Fruit fly (Drosophila melanogaster): ENCODE measurements around the gene CG17329.

Gene CG17329

dm6 chr2L:16315027-16315426, 23.9 kb downstream of the CG17329 start:
- no peak for TF ChIP-seq lola (GFP tag; optimal IDR thresholded peaks at IDR 0.05)
- TF ChIP-seq brk (GFP tag; optimal IDR thresholded peaks at IDR 0.05): no peak
- TF ChIP-seq CrebA (GFP tag; optimal IDR thresholded peaks at IDR 0.05; ENCODE audit: borderline replicate concordance): no peak
- peak in 1 of 2 experiments; percentile 23 for TF ChIP-seq foxo (GFP tag; optimal IDR thresholded peaks at IDR 0.05)
- peak; percentile 31 for TF ChIP-seq h (GFP tag; optimal IDR thresholded peaks at IDR 0.05)
- TF ChIP-seq psq (GFP tag; optimal IDR thresholded peaks at IDR 0.05): no peak
- TF ChIP-seq Sp1 (GFP tag; optimal IDR thresholded peaks at IDR 0.05): peak; percentile 28
- peak; percentile 18 for TF ChIP-seq CG9705 (GFP tag; optimal IDR thresholded peaks at IDR 0.05)
- TF ChIP-seq dl (GFP tag; optimal IDR thresholded peaks at IDR 0.05; ENCODE audit: insufficient read depth in 1 of 2, partially characterized antibody in 2 of 2): peak; percentile 66 to 86
- peak; percentile 0 for TF ChIP-seq woc (GFP tag; optimal IDR thresholded peaks at IDR 0.05)
- TF ChIP-seq Rel (GFP tag; optimal IDR thresholded peaks at IDR 0.05): no peak
- peak; percentile 95 for TF ChIP-seq Rel (tag; optimal IDR thresholded peaks at IDR 0.05)
- peak; percentile 68 for TF ChIP-seq fru (GFP tag; optimal IDR thresholded peaks at IDR 0.05)
- TF ChIP-seq sage (GFP tag; optimal IDR thresholded peaks at IDR 0.05): peak; percentile 29

DNA sequence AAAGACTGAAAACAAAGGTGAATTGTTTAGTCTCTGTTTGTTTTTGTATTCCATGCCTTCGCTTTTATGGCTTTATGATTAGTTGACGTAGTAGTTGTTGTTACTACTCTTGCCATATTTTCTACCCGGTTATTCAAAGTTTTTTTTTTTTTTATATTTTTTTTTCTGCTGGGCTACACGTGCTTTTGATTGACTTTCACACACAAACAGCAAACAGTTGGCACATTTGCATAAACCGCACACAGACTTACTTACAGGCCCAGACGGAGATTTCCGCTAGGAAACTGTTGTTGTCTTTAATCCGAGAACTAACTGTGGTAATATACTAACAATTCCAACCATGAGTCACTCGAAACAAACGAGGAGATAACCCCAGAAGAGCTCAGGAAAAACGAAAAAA, 24.8 kb downstream of the CG17329 start:
- TF ChIP-seq usp (GFP tag; optimal IDR thresholded peaks at IDR 0.05): no peak
- TF ChIP-seq Myc (optimal IDR thresholded peaks at IDR 0.05): no peak
- no peak for TF ChIP-seq Abd-B (GFP tag; optimal IDR thresholded peaks at IDR 0.05)
- TF ChIP-seq h (GFP tag; optimal IDR thresholded peaks at IDR 0.05): no peak
- TF ChIP-seq Dfd (GFP tag; optimal IDR thresholded peaks at IDR 0.05): no peak
- no peak for TF ChIP-seq CrebA (GFP tag; optimal IDR thresholded peaks at IDR 0.05; ENCODE audit: borderline replicate concordance)
- no peak for TF ChIP-seq dsf (GFP tag; optimal IDR thresholded peaks at IDR 0.05; ENCODE audit: borderline replicate concordance)
- TF ChIP-seq OdsH (GFP tag; optimal IDR thresholded peaks at IDR 0.05): no peak
- no peak for TF ChIP-seq jim (GFP tag; optimal IDR thresholded peaks at IDR 0.05)
- TF ChIP-seq Dif (GFP tag; optimal IDR thresholded peaks at IDR 0.05; ENCODE audit: partially characterized antibody): no peak
- no peak for TF ChIP-seq Hnf4 (GFP tag; optimal IDR thresholded peaks at IDR 0.05)
- no peak for TF ChIP-seq Jra (GFP tag; optimal IDR thresholded peaks at IDR 0.05)
- no peak for TF ChIP-seq lola (GFP tag; optimal IDR thresholded peaks at IDR 0.05)
- no peak for TF ChIP-seq ey (GFP tag; optimal IDR thresholded peaks at IDR 0.05)
- no peak for TF ChIP-seq foxo (GFP tag; optimal IDR thresholded peaks at IDR 0.05)
- no peak for TF ChIP-seq rgr (GFP tag; optimal IDR thresholded peaks at IDR 0.05)

dm6 chr2L:16316410-16316809, 25.3 kb downstream of the CG17329 start:
- no peak for TF ChIP-seq Rel (GFP tag; optimal IDR thresholded peaks at IDR 0.05)
- peak; percentile 27 for TF ChIP-seq Rel (tag; optimal IDR thresholded peaks at IDR 0.05)
- no peak for TF ChIP-seq Abd-B (GFP tag; optimal IDR thresholded peaks at IDR 0.05)

- no peak for TF ChIP-seq Rel (GFP tag; optimal IDR thresholded peaks at IDR 0.05)
- TF ChIP-seq Rel (tag; optimal IDR thresholded peaks at IDR 0.05): no peak
- no peak for TF ChIP-seq rgr (GFP tag; optimal IDR thresholded peaks at IDR 0.05)
- no peak for TF ChIP-seq jim (GFP tag; optimal IDR thresholded peaks at IDR 0.05)
- no peak for TF ChIP-seq brk (GFP tag; optimal IDR thresholded peaks at IDR 0.05)
- TF ChIP-seq Hnf4 (GFP tag; optimal IDR thresholded peaks at IDR 0.05): no peak
- TF ChIP-seq Sp1 (GFP tag; optimal IDR thresholded peaks at IDR 0.05): no peak
- TF ChIP-seq N (GFP tag; optimal IDR thresholded peaks at IDR 0.05): no peak
- TF ChIP-seq pan (optimal IDR thresholded peaks at IDR 0.05): no peak
- TF ChIP-seq HLH106 (tag; optimal IDR thresholded peaks at IDR 0.05): no peak
- no peak for TF ChIP-seq sage (GFP tag; optimal IDR thresholded peaks at IDR 0.05)
- no peak for TF ChIP-seq Hr83 (GFP tag; optimal IDR thresholded peaks at IDR 0.05; ENCODE audit: poor library complexity, severe bottlenecking)
- TF ChIP-seq Myc (optimal IDR thresholded peaks at IDR 0.05): no peak
Observed at dm6 chr2L:16317131-16317530, 26.0 kb downstream of the CG17329 start.

DNA sequence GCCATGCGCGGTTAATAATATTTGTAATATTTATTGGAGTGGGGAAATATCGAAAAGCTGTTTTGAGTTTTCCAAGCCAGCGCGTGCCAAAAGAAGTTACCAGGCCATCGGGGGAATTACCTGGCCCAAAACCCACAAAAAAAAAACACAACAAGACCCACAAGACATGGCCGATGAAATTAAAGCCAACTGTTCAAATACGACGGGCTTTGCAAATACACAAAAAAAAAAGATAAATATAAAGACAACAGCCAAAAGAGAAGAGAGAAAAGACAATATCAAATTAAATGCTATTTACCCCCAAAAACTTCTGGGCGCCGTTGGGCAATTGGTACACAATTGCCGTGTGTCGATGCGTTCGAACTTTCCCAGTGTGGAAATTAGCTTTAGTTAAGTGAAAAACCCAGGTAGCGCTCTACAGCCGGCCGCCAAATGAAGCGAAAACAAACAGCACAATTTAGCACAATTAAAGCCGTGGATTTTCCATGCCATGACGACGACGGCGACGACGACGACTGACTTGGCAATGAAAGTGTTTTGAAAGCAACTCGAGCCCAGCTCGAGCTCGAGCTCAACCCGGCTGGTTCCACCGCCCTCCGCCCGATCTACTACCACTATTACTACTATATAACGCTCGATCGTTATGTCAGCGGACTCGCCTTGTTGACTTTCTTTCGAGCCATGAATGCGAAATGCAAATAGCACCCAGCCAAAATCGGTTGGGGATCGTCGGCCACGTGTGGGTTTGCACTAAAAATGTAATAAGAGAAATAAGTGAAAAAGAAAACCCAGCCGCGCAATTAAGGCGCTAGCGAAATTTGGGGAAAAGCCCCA, 26.9 kb downstream of the CG17329 start:
- peak; percentile 30 for TF ChIP-seq fru (GFP tag; optimal IDR thresholded peaks at IDR 0.05)
- peak; percentile 50 for TF ChIP-seq br (GFP tag; optimal IDR thresholded peaks at IDR 0.05)
- TF ChIP-seq Dif (GFP tag; optimal IDR thresholded peaks at IDR 0.05; ENCODE audit: partially characterized antibody): no peak
- no peak for TF ChIP-seq Vsx2 (GFP tag; optimal IDR thresholded peaks at IDR 0.05; ENCODE audit: partially characterized antibody)
- no peak for TF ChIP-seq CG32264 (GFP tag; optimal IDR thresholded peaks at IDR 0.05)
- TF ChIP-seq dl (GFP tag; optimal IDR thresholded peaks at IDR 0.05; ENCODE audit: insufficient read depth in 1 of 2, partially characterized antibody in 2 of 2): no peak
- no peak for TF ChIP-seq Sp1 (GFP tag; optimal IDR thresholded peaks at IDR 0.05)
- TF ChIP-seq h (GFP tag; optimal IDR thresholded peaks at IDR 0.05): peak; percentile 69
- TF ChIP-seq psq (GFP tag; optimal IDR thresholded peaks at IDR 0.05): peak; percentile 26
- TF ChIP-seq sage (GFP tag; optimal IDR thresholded peaks at IDR 0.05): no peak
- TF ChIP-seq brk (GFP tag; optimal IDR thresholded peaks at IDR 0.05): no peak
- no peak for TF ChIP-seq foxo (GFP tag; optimal IDR thresholded peaks at IDR 0.05)
- TF ChIP-seq Dfd (GFP tag; optimal IDR thresholded peaks at IDR 0.05): no peak
- TF ChIP-seq Abd-B (GFP tag; optimal IDR thresholded peaks at IDR 0.05): no peak
- no peak for TF ChIP-seq pan (optimal IDR thresholded peaks at IDR 0.05)
- TF ChIP-seq lola (GFP tag; optimal IDR thresholded peaks at IDR 0.05): no peak
- TF ChIP-seq dsf (GFP tag; optimal IDR thresholded peaks at IDR 0.05; ENCODE audit: borderline replicate concordance): no peak
- peak; percentile 89 for TF ChIP-seq jim (GFP tag; optimal IDR thresholded peaks at IDR 0.05)
- no peak for TF ChIP-seq CG9705 (GFP tag; optimal IDR thresholded peaks at IDR 0.05)
- no peak for TF ChIP-seq tai (GFP tag; optimal IDR thresholded peaks at IDR 0.05)
- peak; percentile 95 for TF ChIP-seq Hr83 (GFP tag; optimal IDR thresholded peaks at IDR 0.05; ENCODE audit: poor library complexity, severe bottlenecking)
- TF ChIP-seq OdsH (GFP tag; optimal IDR thresholded peaks at IDR 0.05): peak; percentile 21
- TF ChIP-seq sv (GFP tag; optimal IDR thresholded peaks at IDR 0.05): peak; percentile 35
- TF ChIP-seq usp (GFP tag; optimal IDR thresholded peaks at IDR 0.05): no peak
- no peak for TF ChIP-seq CrebA (GFP tag; optimal IDR thresholded peaks at IDR 0.05; ENCODE audit: borderline replicate concordance)
- peak; percentile 63 for TF ChIP-seq rgr (GFP tag; optimal IDR thresholded peaks at IDR 0.05)
- no peak for TF ChIP-seq ey (GFP tag; optimal IDR thresholded peaks at IDR 0.05)
- TF ChIP-seq N (GFP tag; optimal IDR thresholded peaks at IDR 0.05): no peak

Data from whole organism, wandering third instar larva.